Worm (Caenorhabditis elegans) whole organism, L1 larva: ENCODE measurements around the gene hrg-1.

Experiments
- elt-3 ChIP-seq, 6 experiments: fragments of 150-350 bp in 1 of 6; sonication (generic microtip); optimal IDR thresholded peaks; 2 replicates each; lab custom pipeline; 2017 to 2018; ENCODE audit warnings: missing biosample characterization in 6 of 6, missing genetic modification characterization in 6 of 6, inconsistent platforms in 1 of 6
- mdl-1 ChIP-seq, 2 experiments: fragments of 150-350 bp; optimal IDR thresholded peaks; 2 replicates each; lab custom pipeline; 2014 to 2017; ENCODE audit warnings: missing biosample characterization in 2 of 2, missing genetic modification characterization in 2 of 2, inconsistent platforms in 1 of 2
- skn-1 ChIP-seq: fragments of 150-350 bp; optimal IDR thresholded peaks from 2 replicates; lab custom pipeline; 2014; ENCODE audit warnings: missing biosample characterization, missing genetic modification characterization

- TF ChIP-seq mdl-1 (tag; optimal IDR thresholded peaks at IDR 0.05; lab: Kevin White, UChicago): no peak
- no peak for TF ChIP-seq elt-3 (tag; optimal IDR thresholded peaks at IDR 0.05; lab: Kevin White, UChicago)
- TF ChIP-seq skn-1: no peak
Measured at ce11 chrX:4003220-4003619, 12.8 kb downstream of the hrg-1 start, which contains the start of gene R02E12.12.
